Fruit fly (Drosophila melanogaster): ENCODE data around the gene Tbcd.

Gene Tbcd

dm6 chr2L:2155453-2155852 is 8.1 kb downstream of the Tbcd start, which contains the start of gene CG15382:
CG15382 (plus strand) TSS chr2L:2155753.
- no peak for TF ChIP-seq h (optimal IDR thresholded peaks at IDR 0.05)
- TF ChIP-seq ttk (optimal IDR thresholded peaks at IDR 0.05) = no peak

DNA sequence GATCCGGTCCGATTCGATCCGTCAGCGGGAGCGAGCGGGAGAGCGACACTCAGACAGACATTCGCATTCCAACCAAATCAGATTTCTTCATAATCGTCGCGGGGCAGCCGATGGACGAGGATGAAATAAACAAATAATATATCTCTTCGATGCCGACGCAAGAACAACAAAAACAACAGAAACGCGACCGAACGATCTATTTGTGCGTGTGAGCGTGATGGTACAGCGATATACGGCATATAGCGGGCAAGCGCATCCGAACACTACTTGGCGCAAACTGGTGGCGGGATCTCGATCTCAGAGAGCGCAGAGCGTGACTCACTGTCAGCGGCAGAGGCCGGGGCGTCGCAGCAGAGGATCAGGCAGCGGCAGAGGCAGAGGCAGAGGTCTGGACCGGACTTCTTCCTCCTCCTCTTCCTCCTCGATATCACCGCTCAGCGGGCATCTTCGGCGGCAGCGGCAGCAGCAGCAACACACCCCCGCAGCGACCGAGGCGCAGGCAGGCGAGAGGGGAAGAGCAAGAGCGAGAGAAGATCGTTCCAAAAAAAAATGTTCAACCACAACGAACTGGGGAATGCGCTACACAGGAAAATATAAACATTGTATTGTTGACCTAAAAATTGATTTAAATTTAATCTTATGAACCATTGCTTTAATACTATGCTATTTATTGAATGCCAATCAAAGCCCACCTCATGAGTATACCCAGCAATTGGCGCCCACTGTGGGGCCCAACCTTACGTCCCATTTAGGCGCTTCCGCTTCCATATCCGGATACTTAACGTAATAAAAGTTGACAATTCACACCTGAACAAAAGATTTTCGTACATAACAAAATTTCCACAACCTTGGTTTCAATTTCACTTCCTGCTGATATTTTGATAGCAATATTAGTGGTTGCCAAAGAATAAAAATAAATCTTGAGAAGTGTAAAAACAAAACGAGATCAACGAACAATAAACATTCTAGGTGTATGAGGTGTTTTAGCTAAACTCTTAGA is 14.2 kb downstream of the Tbcd start:
- no peak for TF ChIP-seq Myc (optimal IDR thresholded peaks at IDR 0.05)
- TF ChIP-seq Sin3A (optimal IDR thresholded peaks at IDR 0.05) = no peak
- TF ChIP-seq insv (optimal IDR thresholded peaks at IDR 0.05) = no peak
- TF ChIP-seq ttk (optimal IDR thresholded peaks at IDR 0.05) = no peak
- TF ChIP-seq psq (optimal IDR thresholded peaks at IDR 0.05) = no peak
- TF ChIP-seq h (optimal IDR thresholded peaks at IDR 0.05) = no peak

- TF ChIP-seq Myc (optimal IDR thresholded peaks at IDR 0.05) (no peak), h (optimal IDR thresholded peaks at IDR 0.05) (no peak), psq (optimal IDR thresholded peaks at IDR 0.05) (no peak), ttk (optimal IDR thresholded peaks at IDR 0.05) (no peak), insv (optimal IDR thresholded peaks at IDR 0.05) (no peak), Sin3A (optimal IDR thresholded peaks at IDR 0.05) (no peak)
Measured at dm6 chr2L:2162281-2162680, 15.0 kb downstream of the Tbcd start.

DNA sequence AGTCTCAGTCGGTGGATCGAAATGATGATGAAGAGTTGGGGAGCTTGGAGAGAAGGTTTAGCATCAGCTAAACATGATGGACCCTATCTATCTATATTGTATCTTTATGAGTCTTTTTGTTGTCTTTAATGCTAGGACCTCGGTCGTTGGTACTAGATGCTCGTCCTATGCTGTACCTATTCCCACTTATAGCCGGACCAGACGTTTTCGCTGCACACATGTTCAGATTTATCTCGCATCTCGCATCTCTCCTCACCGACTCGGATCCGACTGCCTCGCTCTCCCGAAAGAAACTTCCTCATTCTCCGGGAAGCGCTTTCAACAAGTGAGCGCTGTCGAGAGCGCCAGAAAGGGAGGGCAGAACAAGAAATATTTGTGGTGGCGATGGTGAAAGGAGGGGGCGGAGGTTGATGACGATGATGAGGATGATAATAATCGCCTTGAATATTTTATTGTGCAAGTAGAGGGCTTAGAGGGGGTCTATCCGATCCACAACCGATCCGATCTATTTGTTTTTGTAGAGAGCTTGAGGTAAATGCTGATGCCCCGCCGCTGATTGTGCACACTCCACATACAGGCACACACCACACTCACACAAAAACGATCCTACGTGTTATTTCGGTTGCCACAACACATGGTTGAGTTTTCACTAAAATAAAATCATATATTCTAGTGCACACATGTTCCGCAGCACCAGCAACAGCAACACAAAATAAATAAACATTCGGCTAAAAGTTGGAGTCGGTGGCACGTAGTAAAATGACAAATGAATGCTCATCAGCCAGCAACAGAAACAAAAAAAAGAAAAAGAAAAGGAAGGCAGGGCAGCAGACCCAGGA is 15.6 kb downstream of the Tbcd start:
- TF ChIP-seq insv (optimal IDR thresholded peaks at IDR 0.05) (no peak), ttk (optimal IDR thresholded peaks at IDR 0.05) (no peak), Myc (optimal IDR thresholded peaks at IDR 0.05) (no peak), psq (optimal IDR thresholded peaks at IDR 0.05) (no peak), Sin3A (optimal IDR thresholded peaks at IDR 0.05) (no peak), h (optimal IDR thresholded peaks at IDR 0.05) (no peak)

- TF ChIP-seq psq (optimal IDR thresholded peaks at IDR 0.05) (no peak), Myc (optimal IDR thresholded peaks at IDR 0.05) (no peak), Sin3A (optimal IDR thresholded peaks at IDR 0.05) (no peak), h (optimal IDR thresholded peaks at IDR 0.05) (no peak), insv (optimal IDR thresholded peaks at IDR 0.05) (no peak), ttk (optimal IDR thresholded peaks at IDR 0.05) (no peak)
Measured at dm6 chr2L:2163568-2163953, 16.2 kb downstream of the Tbcd start.

- no peak for TF ChIP-seq psq (optimal IDR thresholded peaks at IDR 0.05)
- TF ChIP-seq h (optimal IDR thresholded peaks at IDR 0.05) = no peak
- no peak for TF ChIP-seq ttk (optimal IDR thresholded peaks at IDR 0.05)
- no peak for TF ChIP-seq insv (optimal IDR thresholded peaks at IDR 0.05)
- no peak for TF ChIP-seq Myc (optimal IDR thresholded peaks at IDR 0.05)
- no peak for TF ChIP-seq Sin3A (optimal IDR thresholded peaks at IDR 0.05)
Measured at dm6 chr2L:2164520-2165237, 17.4 kb downstream of the Tbcd start.

- TF ChIP-seq psq (optimal IDR thresholded peaks at IDR 0.05) (no peak), Sin3A (optimal IDR thresholded peaks at IDR 0.05) (no peak), insv (optimal IDR thresholded peaks at IDR 0.05) (no peak), Myc (optimal IDR thresholded peaks at IDR 0.05) (no peak)
Measured at dm6 chr2L:2165238-2165577, 17.9 kb downstream of the Tbcd start.

DNA sequence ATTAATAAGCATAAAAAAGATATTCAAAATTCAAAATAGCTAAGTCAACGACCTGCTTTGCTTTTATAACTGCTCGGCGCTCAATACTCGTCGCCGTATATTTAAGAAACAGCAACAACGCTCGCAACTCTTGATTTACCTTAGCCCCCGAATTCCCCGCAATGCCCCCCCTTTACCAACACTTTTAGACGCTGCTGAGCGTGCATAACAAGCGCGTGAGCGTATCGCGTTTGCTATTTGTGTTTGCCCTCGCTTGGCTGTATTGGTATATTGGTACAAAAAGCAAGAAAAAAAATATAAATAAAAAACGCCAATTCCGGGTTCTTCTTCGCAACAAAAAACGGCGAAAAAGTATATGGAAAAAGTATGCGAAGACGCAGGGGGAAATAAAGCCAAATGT is 18.5 kb downstream of the Tbcd start:
- TF ChIP-seq insv (optimal IDR thresholded peaks at IDR 0.05) = no peak
- TF ChIP-seq ttk (optimal IDR thresholded peaks at IDR 0.05) = no peak
- no peak for TF ChIP-seq Sin3A (optimal IDR thresholded peaks at IDR 0.05)
- no peak for TF ChIP-seq psq (optimal IDR thresholded peaks at IDR 0.05)
- no peak for TF ChIP-seq Myc (optimal IDR thresholded peaks at IDR 0.05)
- TF ChIP-seq h (optimal IDR thresholded peaks at IDR 0.05) = no peak

DNA sequence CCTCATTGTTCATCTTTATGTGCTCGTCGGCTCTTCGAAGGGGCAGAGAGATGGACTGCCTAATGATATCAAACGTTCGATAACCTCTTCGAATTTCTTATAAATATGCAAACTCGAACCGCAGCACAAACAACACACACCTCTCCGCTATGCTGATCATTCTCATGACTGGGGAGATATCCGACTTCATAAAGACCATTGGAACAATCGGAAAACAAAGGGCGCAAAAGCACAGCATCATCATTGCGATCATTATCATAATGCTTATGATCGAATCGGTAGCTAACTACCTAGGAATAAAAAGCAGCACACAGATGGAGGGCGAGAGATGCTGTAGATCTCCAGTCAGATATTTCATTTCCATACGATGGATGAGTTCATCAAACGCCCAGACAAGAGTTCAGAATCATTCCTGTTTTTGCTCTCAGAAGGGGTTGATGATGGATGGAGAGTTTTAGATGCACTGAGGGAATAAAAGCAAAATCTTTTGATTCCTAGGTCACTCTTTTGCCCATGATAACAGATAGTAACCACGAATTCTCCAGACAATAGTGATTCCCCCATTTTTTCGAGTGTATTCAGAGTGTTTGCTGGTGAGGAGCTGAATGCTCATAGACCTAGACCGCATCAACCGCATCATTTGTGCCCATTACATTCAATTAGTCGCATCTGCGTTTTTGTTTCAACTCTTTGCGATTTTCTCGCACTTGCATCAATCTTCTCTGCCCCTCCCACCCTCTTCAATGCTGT is 19.8 kb downstream of the Tbcd start:
- TF ChIP-seq ttk (optimal IDR thresholded peaks at IDR 0.05) (no peak), psq (optimal IDR thresholded peaks at IDR 0.05) (no peak), Myc (optimal IDR thresholded peaks at IDR 0.05) (no peak), h (optimal IDR thresholded peaks at IDR 0.05) (no peak), insv (optimal IDR thresholded peaks at IDR 0.05) (no peak), Sin3A (optimal IDR thresholded peaks at IDR 0.05) (no peak)

- TF ChIP-seq insv (optimal IDR thresholded peaks at IDR 0.05) (no peak), Sin3A (optimal IDR thresholded peaks at IDR 0.05) (no peak), psq (optimal IDR thresholded peaks at IDR 0.05) (no peak), Myc (optimal IDR thresholded peaks at IDR 0.05) (no peak), h (optimal IDR thresholded peaks at IDR 0.05) (no peak), ttk (optimal IDR thresholded peaks at IDR 0.05) (no peak)
Measured at dm6 chr2L:2168184-2168893, 21.0 kb downstream of the Tbcd start.

All from Kc167 (cell line).